Worm (Caenorhabditis elegans): Measurements from ENCODE around the gene rps-21.

ce11 chrIII:7221103-7221502 lies 31.7 kb upstream of the rps-21 start:
- TF ChIP-seq fos-1 (tag; optimal IDR thresholded peaks at IDR 0.05) (no peak), unc-39 (tag; optimal IDR thresholded peaks at IDR 0.05) (no peak), lin-11 (tag; optimal IDR thresholded peaks at IDR 0.05) (no peak)

All from whole organism, L2 larva.